Worm (Caenorhabditis elegans): Measurements from ENCODE around the gene Y9C2UA.1.
A peak's percentile ranks its signal among the peaks of the same experiment; 100 is the strongest.

The Y9C2UA.1 gene

ce11 chrII:9171466-9172187, 32.2 kb downstream of the Y9C2UA.1 start:
- TF ChIP-seq ceh-39 (tag; optimal IDR thresholded peaks at IDR 0.05) (no peak), drap-1 (GFP tag; optimal IDR thresholded peaks at IDR 0.05) (no peak), ztf-11 (tag; optimal IDR thresholded peaks at IDR 0.05) (no peak)

ce11 chrII:9172849-9173248, 33.4 kb downstream of the Y9C2UA.1 start, which contains the start of gene T23G7.2:
TSS of gene T23G7.2 (minus strand) at chrII:9172949.
- TF ChIP-seq bed-3 (GFP tag; optimal IDR thresholded peaks at IDR 0.05) (no peak), sem-2 (GFP tag; optimal IDR thresholded peaks at IDR 0.05) (no peak), ceh-39 (tag; optimal IDR thresholded peaks at IDR 0.05) (no peak), mab-5 (tag; optimal IDR thresholded peaks at IDR 0.05) (no peak), blmp-1 (tag; optimal IDR thresholded peaks at IDR 0.05) (no peak), nhr-12 (tag; optimal IDR thresholded peaks at IDR 0.05) (no peak), unc-120 (tag; optimal IDR thresholded peaks at IDR 0.05; ENCODE audit: poor library complexity, severe bottlenecking) (no peak), mls-2 (tag; optimal IDR thresholded peaks at IDR 0.05) (no peak), elt-3 (tag; optimal IDR thresholded peaks at IDR 0.05) (no peak)

- TF ChIP-seq mab-5 (tag; optimal IDR thresholded peaks at IDR 0.05) (no peak), unc-62 (GFP tag; optimal IDR thresholded peaks at IDR 0.05) (no peak), M03D4.4 (tag; optimal IDR thresholded peaks at IDR 0.05) (no peak), mls-2 (tag; optimal IDR thresholded peaks at IDR 0.05) (no peak), ces-1 (GFP tag; optimal IDR thresholded peaks at IDR 0.05) (no peak), unc-39 (tag; optimal IDR thresholded peaks at IDR 0.05) (no peak), flh-1 (GFP tag; optimal IDR thresholded peaks at IDR 0.05) (no peak), ham-2 (GFP tag; optimal IDR thresholded peaks at IDR 0.05) (no peak), sem-2 (GFP tag; optimal IDR thresholded peaks at IDR 0.05) (no peak), drap-1 (GFP tag; optimal IDR thresholded peaks at IDR 0.05) (no peak), ceh-83 (GFP tag; optimal IDR thresholded peaks at IDR 0.05) (no peak), cnd-1 (tag; optimal IDR thresholded peaks at IDR 0.05) (no peak), ztf-11 (tag; optimal IDR thresholded peaks at IDR 0.05) (no peak), mep-1 (tag; optimal IDR thresholded peaks at IDR 0.05) (no peak), pha-4 (tag; optimal IDR thresholded peaks at IDR 0.05) (no peak), nhr-2 (tag; optimal IDR thresholded peaks at IDR 0.05) (no peak), ceh-43 (GFP tag; optimal IDR thresholded peaks at IDR 0.05) (no peak)
These were observed 34.0 kb downstream of the Y9C2UA.1 start for ce11 chrII:9173471-9173870.

ce11 chrII:9176523-9176922, 37.1 kb downstream of the Y9C2UA.1 start:
- TF ChIP-seq pha-4 (tag; optimal IDR thresholded peaks at IDR 0.05) (no peak), nhr-76 (tag; optimal IDR thresholded peaks at IDR 0.05) (no peak)

DNA sequence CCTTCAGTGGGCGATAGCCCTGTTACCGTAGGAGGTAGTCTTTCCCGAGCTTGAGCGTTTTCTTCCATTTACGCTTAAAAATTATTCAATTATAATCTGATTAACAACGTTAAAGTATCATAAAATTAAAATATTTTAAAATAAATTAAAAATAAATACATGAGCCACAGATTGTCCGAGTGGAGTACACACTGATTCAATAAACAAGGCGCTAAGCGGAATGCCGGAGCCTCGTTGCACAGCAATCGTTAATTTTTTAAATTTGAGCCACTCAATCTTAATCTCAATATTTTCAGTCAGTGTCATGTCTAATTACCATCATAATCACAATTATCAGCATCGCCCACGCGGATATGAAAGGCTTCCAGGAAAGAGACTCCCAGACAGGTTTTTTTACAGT, 37.6 kb downstream of the Y9C2UA.1 start, which contains the start of the genes sec-5 and pir-1:
sec-5 (minus strand) TSS at position 73 of the 400 bp plus-strand sequence.
pir-1 (plus strand) TSS at position 221 of the 400 bp plus-strand sequence.
- no peak for TF ChIP-seq unc-62 (GFP tag; optimal IDR thresholded peaks at IDR 0.05)
- peak; percentile 82 for TF ChIP-seq ces-1 (GFP tag; optimal IDR thresholded peaks at IDR 0.05)
- TF ChIP-seq ceh-43 (GFP tag; optimal IDR thresholded peaks at IDR 0.05): peak; percentile 38
- no peak for TF ChIP-seq pha-4 (tag; optimal IDR thresholded peaks at IDR 0.05)
- TF ChIP-seq lsy-2 (tag; optimal IDR thresholded peaks at IDR 0.05): peak; percentile 10
- TF ChIP-seq lin-13 (tag; optimal IDR thresholded peaks at IDR 0.05): peak; percentile 25
- TF ChIP-seq mep-1 (tag; optimal IDR thresholded peaks at IDR 0.05): peak; percentile 42
- no peak for TF ChIP-seq mab-5 (tag; optimal IDR thresholded peaks at IDR 0.05)

- no peak for TF ChIP-seq blmp-1 (tag; optimal IDR thresholded peaks at IDR 0.05)
- no peak for TF ChIP-seq cnd-1 (tag; optimal IDR thresholded peaks at IDR 0.05)
- TF ChIP-seq nhr-237 (tag; optimal IDR thresholded peaks at IDR 0.05): no peak
- no peak for TF ChIP-seq mls-2 (tag; optimal IDR thresholded peaks at IDR 0.05)
- TF ChIP-seq ceh-43 (GFP tag; optimal IDR thresholded peaks at IDR 0.05): no peak
- TF ChIP-seq ham-2 (GFP tag; optimal IDR thresholded peaks at IDR 0.05): no peak
- no peak for TF ChIP-seq elt-3 (tag; optimal IDR thresholded peaks at IDR 0.05)
- TF ChIP-seq unc-39 (tag; optimal IDR thresholded peaks at IDR 0.05): no peak
- TF ChIP-seq ceh-83 (GFP tag; optimal IDR thresholded peaks at IDR 0.05): no peak
- TF ChIP-seq M03D4.4 (tag; optimal IDR thresholded peaks at IDR 0.05): no peak
These were observed 39.4 kb downstream of the Y9C2UA.1 start for ce11 chrII:9178811-9179210.
